Worm (Caenorhabditis elegans): Measurements from ENCODE around the gene F42G4.2.

DNA sequence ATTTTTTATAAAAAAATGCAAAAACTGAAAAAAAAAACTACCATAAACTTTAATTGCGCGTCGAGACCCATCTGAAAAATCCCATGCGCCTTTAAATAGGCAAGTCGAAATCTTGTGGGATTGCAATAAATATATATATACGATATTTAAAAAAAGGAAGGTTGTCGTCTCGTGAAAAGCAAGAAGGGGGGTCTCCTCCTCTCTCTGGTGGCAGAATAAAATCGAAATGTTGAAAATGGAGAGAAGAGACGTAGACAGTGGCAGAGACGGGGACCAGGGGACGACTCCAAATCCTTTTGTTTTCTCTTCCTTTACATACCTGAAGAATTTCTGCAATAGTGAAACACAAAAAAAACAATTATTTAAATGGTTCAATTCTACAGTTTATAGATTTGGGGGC, 33.7 kb upstream of the F42G4.2 start, which contains the start of gene F18A11.5:
- TF ChIP-seq W03F9.2 (tag; optimal IDR thresholded peaks at IDR 0.05) (no peak), him-1 (tag; optimal IDR thresholded peaks at IDR 0.05) (no peak), dao-5 (tag; optimal IDR thresholded peaks at IDR 0.05) (no peak)

Measured in whole organism, L4/young adult.